Worm (Caenorhabditis elegans) whole organism, L4 larva: ENCODE results near the gene sri-51.

Experiments used
- F37D6.2 ChIP-seq: sonication (generic microtip); optimal IDR thresholded peaks from 2 replicates; lab custom pipeline; 2016; ENCODE audit warnings: mild to moderate bottlenecking, missing genetic modification characterization, missing compliant biosample characterization
- ZK546.5 ChIP-seq, 2 experiments: sonication (generic microtip); optimal IDR thresholded peaks; 2 replicates each; lab custom pipeline; 2017; ENCODE audit warnings: missing biosample characterization in 2 of 2, missing genetic modification characterization in 2 of 2
- aly-2 ChIP-seq: sonication (generic microtip); optimal IDR thresholded peaks from 2 replicates; lab custom pipeline; 2018; ENCODE audit warnings: missing biosample characterization, missing genetic modification characterization
- ceh-20 ChIP-seq: fragments of 200-800 bp; sonication (Bioruptor generic); IDR thresholded peaks from 2 replicates; pipeline ENCODE4 v1.3.6; 2022; ENCODE audit warnings: missing genetic modification reagents, missing genetic modification characterization, missing compliant biosample characterization
- ceh-44 ChIP-seq: fragments of 200-800 bp; sonication (Bioruptor generic); IDR thresholded peaks from 2 replicates; pipeline ENCODE4 v1.3.6; 2022; ENCODE audit warnings: missing genetic modification reagents, missing genetic modification characterization, missing compliant biosample characterization
- daf-16 ChIP-seq, 3 experiments: sonication (generic microtip); optimal IDR thresholded peaks; 2 replicates each; lab custom pipeline; 2016 to 2017; ENCODE audit warnings: missing genetic modification characterization in 3 of 3, missing genetic modification reagents in 3 of 3, mild to moderate bottlenecking in 2 of 3, missing compliant biosample characterization in 2 of 3, missing biosample characterization in 1 of 3, moderate library complexity in 1 of 3
- dmd-8 ChIP-seq: fragments of 200-800 bp; sonication (Bioruptor generic); IDR thresholded peaks from 2 replicates; pipeline ENCODE4 v1.3.6; 2022; ENCODE audit warnings: missing genetic modification characterization, missing compliant biosample characterization
- duxl-1 ChIP-seq: sonication (generic microtip); optimal IDR thresholded peaks from 2 replicates; lab custom pipeline; 2016; ENCODE audit warnings: mild to moderate bottlenecking, missing genetic modification characterization, moderate library complexity, missing compliant biosample characterization; ENCODE audit not compliant: poor library complexity
- fos-1 ChIP-seq: fragments of 150-350 bp; optimal IDR thresholded peaks from 2 replicates; lab custom pipeline; 2014; ENCODE audit warnings: missing biosample characterization, missing genetic modification characterization
- nhr-111 ChIP-seq: fragments of 200-800 bp; sonication (Bioruptor generic); optimal IDR thresholded peaks from 2 replicates; lab custom pipeline; 2018; ENCODE audit warnings: mild to moderate bottlenecking, missing genetic modification characterization, missing compliant biosample characterization
- nhr-28 ChIP-seq: fragments of 150-350 bp; optimal IDR thresholded peaks from 2 replicates; lab custom pipeline; 2014; ENCODE audit warnings: missing biosample characterization, missing genetic modification characterization
- unc-130 ChIP-seq: sonication (generic microtip); optimal IDR thresholded peaks from 2 replicates; lab custom pipeline; 2016; ENCODE audit warnings: missing genetic modification reagents, missing genetic modification characterization, missing compliant biosample characterization

- TF ChIP-seq aly-2 (tag; lab: Kevin White, UChicago) (no peak), fos-1 (tag; lab: Kevin White, UChicago) (no peak), unc-130 (GFP tag; lab: Kevin White, UChicago) (no peak), daf-16 (GFP tag; optimal IDR thresholded peaks at IDR 0.05; lab: Kevin White, UChicago) (no peak), daf-16 (tag; optimal IDR thresholded peaks at IDR 0.05; lab: Kevin White, UChicago) (no peak), ZK546.5 (tag; optimal IDR thresholded peaks at IDR 0.05; lab: Kevin White, UChicago) (no peak), nhr-111 (GFP tag; lab: Kevin White, UChicago) (no peak), nhr-28 (tag; lab: Kevin White, UChicago) (no peak), ceh-44 (no peak), F37D6.2 (tag; lab: Kevin White, UChicago) (no peak), ceh-20 (GFP tag; lab: Robert Waterston, UW) (no peak), duxl-1 (tag; lab: Kevin White, UChicago) (no peak), dmd-8 (GFP tag; lab: Robert Waterston, UW) (no peak)
These were observed at the start of gene sri-51 for ce11 chrII:3198998-3199397.
